Fruit fly (Drosophila melanogaster) whole organism, embryonic: ENCODE measurements around the gene Zaf1.

Experiments
- BEAF-32 ChIP-seq: fragments of 200-800 bp; sonication (Bioruptor generic); optimal IDR thresholded peaks from 3 replicates; lab custom pipeline; 2017; ENCODE audit warnings: missing biosample characterization, missing genetic modification characterization, mild to moderate bottlenecking, moderate library complexity, missing genetic modification reagents
- Bdp1 ChIP-seq: fragments of 200-800 bp; sonication (Bioruptor generic); optimal IDR thresholded peaks from 3 replicates; lab custom pipeline; 2016; ENCODE audit warnings: missing biosample characterization, missing genetic modification characterization
- CG10366 ChIP-seq: fragments of 200-800 bp; sonication (Bioruptor generic); IDR thresholded peaks from 2 replicates; pipeline ENCODE4 v1.3.6; 2022; ENCODE audit warnings: missing biosample characterization, missing genetic modification characterization
- CG11085 ChIP-seq: fragments of 200-800 bp; sonication (Bioruptor generic); IDR thresholded peaks from 2 replicates; pipeline ENCODE4 v1.3.6; 2022; ENCODE audit warnings: missing biosample characterization, missing genetic modification characterization
- CG11093 ChIP-seq: fragments of 200-800 bp; sonication (Bioruptor generic); IDR thresholded peaks from 3 replicates; pipeline ENCODE4 v1.3.6; 2022; ENCODE audit warnings: missing biosample characterization, missing genetic modification characterization
- CG1233 ChIP-seq: fragments of 200-800 bp; sonication (Bioruptor generic); optimal IDR thresholded peaks from 4 replicates; lab custom pipeline; 2018; ENCODE audit warnings: missing biosample characterization, mild to moderate bottlenecking, missing genetic modification characterization
- CG17359 ChIP-seq: fragments of 200-800 bp; sonication (Bioruptor generic); optimal IDR thresholded peaks from 3 replicates; lab custom pipeline; 2018; ENCODE audit warnings: missing biosample characterization, mild to moderate bottlenecking, missing genetic modification characterization, moderate library complexity
- CG18764 ChIP-seq: fragments of 200-800 bp; sonication (Bioruptor generic); optimal IDR thresholded peaks from 3 replicates; lab custom pipeline; 2016; ENCODE audit warnings: missing biosample characterization, missing genetic modification characterization
- CG31388 ChIP-seq: fragments of 200-800 bp; sonication (Bioruptor generic); optimal IDR thresholded peaks from 2 replicates; lab custom pipeline; 2016; ENCODE audit warnings: missing biosample characterization, missing genetic modification characterization
- CG3163 ChIP-seq: fragments of 200-800 bp; sonication (Bioruptor generic); optimal IDR thresholded peaks from 3 replicates; lab custom pipeline; 2016; ENCODE audit warnings: missing biosample characterization, missing genetic modification characterization
- CG33213 ChIP-seq: fragments of 200-800 bp; sonication (Bioruptor generic); optimal IDR thresholded peaks from 3 replicates; lab custom pipeline; 2016; ENCODE audit warnings: missing biosample characterization, missing genetic modification characterization
- CG3838 ChIP-seq: fragments of 200-800 bp; sonication (Bioruptor generic); optimal IDR thresholded peaks from 3 replicates; lab custom pipeline; 2016; ENCODE audit warnings: missing biosample characterization, missing genetic modification characterization
- CG4360 ChIP-seq: fragments of 200-800 bp; sonication (Bioruptor generic); IDR thresholded peaks from 2 replicates; pipeline ENCODE4 v1.3.6; 2022; ENCODE audit warnings: missing biosample characterization, missing genetic modification characterization
- CG4617 ChIP-seq: fragments of 200-800 bp; sonication (Bioruptor generic); optimal IDR thresholded peaks from 3 replicates; lab custom pipeline; 2016; ENCODE audit warnings: missing biosample characterization, missing genetic modification characterization, borderline replicate concordance
- CG5180 ChIP-seq: fragments of 200-800 bp; sonication (Bioruptor generic); optimal IDR thresholded peaks from 3 replicates; lab custom pipeline; 2017; ENCODE audit warnings: missing biosample characterization, missing genetic modification characterization, mild to moderate bottlenecking, moderate library complexity, missing genetic modification reagents
- CG7372 ChIP-seq: fragments of 200-800 bp; sonication (Bioruptor generic); IDR thresholded peaks from 2 replicates; pipeline ENCODE4 v1.3.6; 2022; ENCODE audit warnings: missing biosample characterization, missing genetic modification characterization
- CG8924 ChIP-seq: fragments of 200-800 bp; optimal IDR thresholded peaks from 3 replicates; lab custom pipeline; 2019; ENCODE audit warnings: missing biosample characterization, mild to moderate bottlenecking, missing genetic modification characterization, moderate library complexity
- CG8944 ChIP-seq: fragments of 200-800 bp; sonication (Bioruptor generic); optimal IDR thresholded peaks from 3 replicates; lab custom pipeline; 2016; ENCODE audit warnings: missing biosample characterization, missing genetic modification characterization
- CG9437 ChIP-seq: fragments of 200-800 bp; sonication (Bioruptor generic); optimal IDR thresholded peaks from 2 replicates; lab custom pipeline; 2018; ENCODE audit warnings: missing biosample characterization, mild to moderate bottlenecking, missing genetic modification characterization
- CG9797 ChIP-seq: fragments of 200-800 bp; sonication (Bioruptor generic); optimal IDR thresholded peaks from 3 replicates; lab custom pipeline; 2018; ENCODE audit warnings: missing biosample characterization, mild to moderate bottlenecking, missing genetic modification characterization
- Deaf1 ChIP-seq: fragments of 200-800 bp; optimal IDR thresholded peaks from 3 replicates; lab custom pipeline; 2019; ENCODE audit warnings: missing biosample characterization, mild to moderate bottlenecking, missing genetic modification characterization, moderate library complexity
- Elba2 ChIP-seq: fragments of 200-800 bp; sonication (Bioruptor generic); optimal IDR thresholded peaks from 3 replicates; lab custom pipeline; 2016; ENCODE audit warnings: missing biosample characterization, missing genetic modification characterization
- Fer1 ChIP-seq: fragments of 200-800 bp; sonication (Bioruptor generic); optimal IDR thresholded peaks from 2 replicates; lab custom pipeline; 2017; ENCODE audit warnings: missing biosample characterization, mild to moderate bottlenecking, missing genetic modification characterization
- Fer3 ChIP-seq: fragments of 200-800 bp; sonication (Bioruptor generic); optimal IDR thresholded peaks from 2 replicates; lab custom pipeline; 2018; ENCODE audit warnings: missing biosample characterization, mild to moderate bottlenecking, missing genetic modification characterization, moderate library complexity
- Hr78 ChIP-seq, 2 experiments: fragments of 200-800 bp in 1 of 2; fragments of >200 bp in 1 of 2; sonication (Bioruptor generic) in 1 of 2; optimal IDR thresholded peaks; 2 replicates each; lab custom pipeline; 2017 to 2019; ENCODE audit warnings: missing biosample characterization in 2 of 2, missing genetic modification characterization in 2 of 2, mild to moderate bottlenecking in 1 of 2, moderate library complexity in 1 of 2
- Myb ChIP-seq: fragments of 200-800 bp; sonication (Bioruptor generic); optimal IDR thresholded peaks from 2 replicates; lab custom pipeline; 2016; ENCODE audit warnings: missing biosample characterization, missing genetic modification characterization
- NfI ChIP-seq: fragments of 200-800 bp; sonication (Bioruptor generic); optimal IDR thresholded peaks from 3 replicates; lab custom pipeline; 2018; ENCODE audit warnings: missing biosample characterization, mild to moderate bottlenecking, missing genetic modification characterization, moderate library complexity
- Poxn ChIP-seq: fragments of 200-800 bp; sonication (Bioruptor generic); IDR thresholded peaks from 2 replicates; pipeline ENCODE4 v1.3.6; 2022; ENCODE audit warnings: missing biosample characterization, missing genetic modification characterization
- Six4 ChIP-seq: fragments of 200-800 bp; sonication (Bioruptor generic); optimal IDR thresholded peaks from 2 replicates; lab custom pipeline; 2016; ENCODE audit warnings: missing biosample characterization, missing genetic modification characterization
- Sry-δ ChIP-seq: fragments of 200-800 bp; sonication (Bioruptor generic); optimal IDR thresholded peaks from 2 replicates; lab custom pipeline; 2016; ENCODE audit warnings: missing biosample characterization, missing genetic modification characterization
- az2 ChIP-seq: fragments of 200-800 bp; sonication (Bioruptor generic); optimal IDR thresholded peaks from 3 replicates; lab custom pipeline; 2016; ENCODE audit warnings: missing biosample characterization, missing genetic modification characterization
- bowl ChIP-seq: fragments of 200-800 bp; sonication (Bioruptor generic); IDR thresholded peaks from 2 replicates; pipeline ENCODE4 v1.3.6; 2022; ENCODE audit warnings: missing biosample characterization, missing genetic modification characterization
- chif ChIP-seq, 2 experiments: fragments of 200-800 bp; sonication (Bioruptor generic); optimal IDR thresholded peaks; 3 replicates each; lab custom pipeline; 2016; ENCODE audit warnings: missing biosample characterization in 2 of 2, missing genetic modification characterization in 2 of 2
- da ChIP-seq: fragments of 200-800 bp; sonication (Bioruptor generic); optimal IDR thresholded peaks from 2 replicates; lab custom pipeline; 2016; ENCODE audit warnings: missing biosample characterization, missing genetic modification characterization
- fd102C ChIP-seq: fragments of 200-800 bp; sonication (Bioruptor generic); optimal IDR thresholded peaks from 2 replicates; lab custom pipeline; 2018; ENCODE audit warnings: missing biosample characterization, mild to moderate bottlenecking, missing genetic modification characterization, moderate library complexity
- ftz-f1 ChIP-seq: fragments of 200-800 bp; sonication (Bioruptor generic); optimal IDR thresholded peaks from 2 replicates; lab custom pipeline; 2016; ENCODE audit warnings: missing biosample characterization, missing genetic modification characterization
- gcm2 ChIP-seq: fragments of 200-800 bp; sonication (Bioruptor generic); optimal IDR thresholded peaks from 2 replicates; lab custom pipeline; 2016; ENCODE audit warnings: missing biosample characterization, missing genetic modification characterization
- her ChIP-seq: fragments of 200-800 bp; sonication (Bioruptor generic); optimal IDR thresholded peaks from 2 replicates; lab custom pipeline; 2016; ENCODE audit warnings: missing biosample characterization, missing genetic modification characterization
- insv ChIP-seq, 2 experiments: fragments of 200-800 bp; sonication (Bioruptor generic); optimal IDR thresholded peaks; 3 replicates each; lab custom pipeline; 2016 to 2018; ENCODE audit warnings: missing biosample characterization in 2 of 2, missing genetic modification characterization in 2 of 2
- klu ChIP-seq: fragments of 200-800 bp; sonication (Bioruptor generic); IDR thresholded peaks from 2 replicates; pipeline ENCODE4 v1.3.6; 2022; ENCODE audit warnings: missing biosample characterization, missing genetic modification characterization
- mld ChIP-seq: fragments of 200-800 bp; sonication (Bioruptor generic); IDR thresholded peaks from 3 replicates; pipeline ENCODE4 v1.3.6; 2022; ENCODE audit warnings: missing biosample characterization, missing genetic modification characterization; ENCODE audit not compliant: partially characterized antibody
- nerfin-2 ChIP-seq: fragments of 200-800 bp; sonication (Bioruptor generic); IDR thresholded peaks from 2 replicates; pipeline ENCODE4 v1.3.6; 2022; ENCODE audit warnings: missing biosample characterization, missing genetic modification characterization; ENCODE audit not compliant: partially characterized antibody
- org-1 ChIP-seq: fragments of 200-800 bp; sonication (Bioruptor generic); optimal IDR thresholded peaks from 2 replicates; lab custom pipeline; 2017; ENCODE audit warnings: missing biosample characterization, missing genetic modification characterization
- pb ChIP-seq: fragments of 200-800 bp; sonication (Bioruptor generic); optimal IDR thresholded peaks from 3 replicates; lab custom pipeline; 2016; ENCODE audit warnings: missing biosample characterization, missing genetic modification characterization
- row ChIP-seq: fragments of 200-800 bp; sonication (Bioruptor generic); IDR thresholded peaks from 3 replicates; pipeline ENCODE4 v1.3.6; 2022; ENCODE audit warnings: missing biosample characterization, missing genetic modification characterization
- sens ChIP-seq: fragments of 200-800 bp; sonication (Bioruptor generic); peaks from one replicate; lab custom pipeline; 2016; ENCODE audit warnings: missing biosample characterization, missing genetic modification characterization
- sisA ChIP-seq: fragments of 200-800 bp; sonication (Bioruptor generic); IDR thresholded peaks from 2 replicates; pipeline ENCODE4 v1.3.6; 2022; ENCODE audit warnings: missing biosample characterization, missing genetic modification characterization
- so ChIP-seq: fragments of 200-800 bp; sonication (Bioruptor generic); IDR thresholded peaks from 3 replicates; pipeline ENCODE4 v1.3.6; 2022; ENCODE audit warnings: missing biosample characterization, missing genetic modification characterization
- trh ChIP-seq: fragments of 200-800 bp; sonication (Bioruptor generic); optimal IDR thresholded peaks from 2 replicates; lab custom pipeline; 2016; ENCODE audit warnings: missing biosample characterization, missing genetic modification characterization
- vfl ChIP-seq: fragments of 200-800 bp; sonication (Bioruptor generic); optimal IDR thresholded peaks from 2 replicates; lab custom pipeline; 2016; ENCODE audit warnings: missing biosample characterization, missing genetic modification characterization

Gene Zaf1

DNA sequence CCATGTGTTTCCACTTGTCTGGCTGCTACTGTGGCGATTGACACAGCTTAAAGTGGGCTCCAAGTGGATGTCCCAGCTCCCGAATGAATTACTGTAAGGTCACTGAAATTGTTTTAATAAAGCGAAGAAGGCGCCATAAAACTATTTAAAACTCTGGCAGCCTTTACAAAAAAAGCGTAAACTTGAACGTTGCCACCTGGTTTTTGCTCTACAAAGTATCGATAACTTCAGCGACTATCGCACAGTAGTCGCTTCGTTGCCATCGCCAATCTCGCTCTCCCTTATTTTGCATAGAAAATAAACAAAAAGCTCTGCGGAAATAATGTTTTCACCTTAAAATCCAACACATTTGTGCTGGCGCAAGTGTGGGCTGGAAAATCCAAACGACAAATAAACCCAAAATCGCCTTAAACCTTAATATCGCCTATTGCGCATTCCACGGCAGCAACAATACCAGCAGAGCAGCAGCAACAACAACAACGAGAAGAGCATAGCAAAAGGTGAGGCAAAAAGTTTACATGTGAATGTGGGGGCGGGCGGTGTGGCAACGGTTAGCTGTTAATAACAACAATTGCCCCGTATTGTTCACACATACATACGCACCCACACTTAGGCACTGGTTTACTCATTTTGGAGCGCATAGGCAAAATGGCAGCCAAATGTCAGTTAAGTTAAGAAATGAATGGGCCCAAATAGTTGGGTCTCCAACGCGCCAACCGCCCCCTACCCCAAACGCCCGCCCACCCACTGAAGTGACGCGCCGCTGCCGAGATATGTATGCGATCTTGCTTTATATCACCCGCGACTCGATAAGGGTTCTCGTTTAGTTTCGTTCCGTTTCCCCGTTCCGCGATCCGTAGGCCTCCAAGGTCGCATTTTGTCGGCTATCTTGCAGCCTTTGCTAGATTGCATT lies 43.8 kb downstream of the Zaf1 start, which contains the start of gene wkd (continued):
- TF ChIP-seq CG4617 (GFP tag; lab: Kevin White, UChicago) (peak; percentile 87), CG7372 (no peak), CG10366 (no peak), insv (GFP tag; optimal IDR thresholded peaks at IDR 0.05; lab: Kevin White, UChicago) (no peak), Deaf1 (no peak), CG18764 (GFP tag; lab: Kevin White, UChicago) (no peak), CG17359 (tag; lab: Kevin White, UChicago) (no peak), CG8944 (GFP tag; lab: Kevin White, UChicago) (peak; percentile 6), row (GFP tag; lab: Robert Waterston, UW) (0 out of 3 replicates have a peak, but pooled peaks have one; percentile 20), CG9797 (GFP tag; lab: Kevin White, UChicago) (peak; percentile 5), CG3838 (GFP tag; lab: Kevin White, UChicago) (no peak), CG8924 (no peak), CG1233 (GFP tag; lab: Kevin White, UChicago) (no peak), CG4360 (GFP tag; lab: Robert Waterston, UW) (peak; percentile 92), CG31388 (no peak), pb (GFP tag; lab: Kevin White, UChicago) (no peak), org-1 (GFP tag; lab: Kevin White, UChicago) (no peak), Myb (GFP tag; lab: Kevin White, UChicago) (peak; percentile 54), Poxn (GFP tag; lab: Robert Waterston, UW) (no peak), vfl (peak; percentile 11), Sry-δ (GFP tag; lab: Kevin White, UChicago) (peak; percentile 97), gcm2 (GFP tag; lab: Kevin White, UChicago) (no peak), chif (GFP tag; optimal IDR thresholded peaks at IDR 0.05; lab: Kevin White, UChicago) (no peak), CG33213 (peak; percentile 67), Bdp1 (GFP tag; lab: Kevin White, UChicago) (no peak), her (GFP tag; lab: Kevin White, UChicago) (peak; percentile 37), Hr78 (GFP tag; optimal IDR thresholded peaks at IDR 0.05; lab: Kevin White, UChicago) (peak in 1 of 2 experiments; percentile 23), trh (GFP tag; lab: Kevin White, UChicago) (no peak), BEAF-32 (GFP tag; lab: Kevin White, UChicago) (peak; percentile 91), bowl (GFP tag; lab: Robert Waterston, UW) (no peak), CG5180 (GFP tag; lab: Kevin White, UChicago) (no peak), so (GFP tag; lab: Robert Waterston, UW) (no peak), CG3163 (GFP tag; lab: Kevin White, UChicago) (no peak), ftz-f1 (GFP tag; lab: Kevin White, UChicago) (peak; percentile 47), da (GFP tag; lab: Kevin White, UChicago) (no peak), mld (GFP tag; lab: Robert Waterston, UW) (peak; percentile 79; the same call in 1 of the 3 replicates), fd102C (no peak), CG11085 (GFP tag; lab: Robert Waterston, UW) (no peak), sisA (GFP tag; lab: Robert Waterston, UW) (no peak), CG11093 (GFP tag; lab: Robert Waterston, UW) (no peak), Fer3 (tag; lab: Kevin White, UChicago) (no peak), sens (GFP tag; lab: Kevin White, UChicago) (no peak), Fer1 (GFP tag; lab: Kevin White, UChicago) (no peak), Six4 (GFP tag; lab: Kevin White, UChicago) (no peak), nerfin-2 (peak; percentile 53; the same call in 1 of the 2 replicates), Elba2 (no peak), klu (GFP tag; lab: Robert Waterston, UW) (0 out of 2 replicates have a peak, but pooled peaks have one; percentile 14), NfI (GFP tag; lab: Kevin White, UChicago) (no peak), CG9437 (GFP tag; lab: Kevin White, UChicago) (no peak), az2 (GFP tag; lab: Kevin White, UChicago) (no peak)
